Worm (Caenorhabditis elegans) whole organism, L3 larva: ENCODE measurements around the gene otpl-2.

Experiments used
- R02D3.7 ChIP-seq: fragments of 150-350 bp; optimal IDR thresholded peaks from 2 replicates; lab custom pipeline; 2014; ENCODE audit warnings: missing biosample characterization, missing genetic modification characterization
- ZK546.5 ChIP-seq: sonication (generic microtip); optimal IDR thresholded peaks from 2 replicates; lab custom pipeline; 2017; ENCODE audit warnings: missing biosample characterization, missing genetic modification characterization
- ama-1 ChIP-seq: fragments of 150-350 bp; optimal IDR thresholded peaks from 2 replicates; lab custom pipeline; 2018
- ceh-16 ChIP-seq: sonication (generic microtip); optimal IDR thresholded peaks from 2 replicates; lab custom pipeline; 2017; ENCODE audit warnings: missing biosample characterization, missing genetic modification characterization
- ceh-28 ChIP-seq: fragments of 150-350 bp; optimal IDR thresholded peaks from 2 replicates; lab custom pipeline; 2014; ENCODE audit warnings: missing biosample characterization, missing genetic modification reagents, missing genetic modification characterization
- ceh-82 ChIP-seq: fragments of 150-350 bp; optimal IDR thresholded peaks from 2 replicates; lab custom pipeline; 2014; ENCODE audit warnings: missing biosample characterization, missing genetic modification characterization
- ceh-9 ChIP-seq: sonication (generic microtip); optimal IDR thresholded peaks from 2 replicates; lab custom pipeline; 2018; ENCODE audit warnings: missing biosample characterization, missing genetic modification characterization
- daf-12 ChIP-seq: fragments of 150-350 bp; optimal IDR thresholded peaks from 2 replicates; lab custom pipeline; 2014; ENCODE audit warnings: missing biosample characterization, missing genetic modification reagents, missing genetic modification characterization
- egl-27 ChIP-seq: sonication (generic microtip); optimal IDR thresholded peaks from 4 replicates; lab custom pipeline; 2017; ENCODE audit warnings: missing biosample characterization, missing genetic modification reagents, missing genetic modification characterization
- egl-5 ChIP-seq: fragments of 150-350 bp; optimal IDR thresholded peaks from 2 replicates; lab custom pipeline; 2017; ENCODE audit warnings: missing biosample characterization, missing genetic modification reagents, missing genetic modification characterization, inconsistent platforms
- elt-2 ChIP-seq: sonication (generic microtip); optimal IDR thresholded peaks from 2 replicates; lab custom pipeline; 2016; ENCODE audit warnings: missing genetic modification reagents, mild to moderate bottlenecking, missing genetic modification characterization, missing compliant biosample characterization
- elt-3 ChIP-seq, 3 experiments: fragments of 150-350 bp in 1 of 3; sonication (generic microtip) in 2 of 3; optimal IDR thresholded peaks; 2 replicates in 2 of 3; 4 replicates in 1 of 3; lab custom pipeline; 2014 to 2017; ENCODE audit warnings: missing biosample characterization in 3 of 3, missing genetic modification characterization in 3 of 3
- eor-1 ChIP-seq, 2 experiments: fragments of 150-350 bp; optimal IDR thresholded peaks; 2 replicates each; lab custom pipeline; 2014 to 2018; ENCODE audit warnings: missing biosample characterization in 2 of 2, missing genetic modification characterization in 2 of 2
- fkh-10 ChIP-seq: sonication (generic microtip); optimal IDR thresholded peaks from 2 replicates; lab custom pipeline; 2017; ENCODE audit warnings: missing biosample characterization, missing genetic modification reagents, missing genetic modification characterization
- fkh-2 ChIP-seq: fragments of 150-350 bp; optimal IDR thresholded peaks from 2 replicates; lab custom pipeline; 2014; ENCODE audit warnings: missing biosample characterization, missing genetic modification reagents, missing genetic modification characterization
- fos-1 ChIP-seq: fragments of 150-350 bp; optimal IDR thresholded peaks from 2 replicates; lab custom pipeline; 2014; ENCODE audit warnings: missing biosample characterization, missing genetic modification characterization
- hmg-11 ChIP-seq: sonication (generic microtip); optimal IDR thresholded peaks from 2 replicates; lab custom pipeline; 2016; ENCODE audit warnings: missing genetic modification characterization, missing compliant biosample characterization
- jun-1 ChIP-seq: fragments of 150-350 bp; optimal IDR thresholded peaks from 2 replicates; lab custom pipeline; 2014; ENCODE audit warnings: missing biosample characterization, missing genetic modification reagents, missing genetic modification characterization
- mdl-1 ChIP-seq: fragments of 150-350 bp; optimal IDR thresholded peaks from 2 replicates; lab custom pipeline; 2014; ENCODE audit warnings: missing biosample characterization, missing genetic modification characterization
- mml-1 ChIP-seq: fragments of 150-350 bp; sonication (generic microtip); optimal IDR thresholded peaks from 3 replicates; lab custom pipeline; 2014; ENCODE audit warnings: missing biosample characterization, missing genetic modification characterization
- nfya-1 ChIP-seq: sonication (generic microtip); optimal IDR thresholded peaks from 2 replicates; lab custom pipeline; 2017; ENCODE audit warnings: missing genetic modification characterization, mild to moderate bottlenecking, missing compliant biosample characterization, antibody characterized with exemption, moderate library complexity; ENCODE audit not compliant: insufficient read depth
- nhr-11 ChIP-seq: fragments of 150-350 bp; optimal IDR thresholded peaks from 2 replicates; lab custom pipeline; 2014; ENCODE audit warnings: missing biosample characterization, missing genetic modification characterization
- nhr-12 ChIP-seq: fragments of 150-350 bp; optimal IDR thresholded peaks from 2 replicates; lab custom pipeline; 2014; ENCODE audit warnings: missing biosample characterization, missing genetic modification characterization
- nhr-23 ChIP-seq: fragments of 150-350 bp; optimal IDR thresholded peaks from 2 replicates; lab custom pipeline; 2014; ENCODE audit warnings: missing biosample characterization, missing genetic modification reagents, missing genetic modification characterization
- nhr-237 ChIP-seq: fragments of 150-350 bp; optimal IDR thresholded peaks from 2 replicates; lab custom pipeline; 2014; ENCODE audit warnings: missing biosample characterization, missing genetic modification characterization
- nhr-25 ChIP-seq: sonication (generic microtip); optimal IDR thresholded peaks from 2 replicates; lab custom pipeline; 2017; ENCODE audit warnings: missing biosample characterization, missing genetic modification characterization
- nhr-28 ChIP-seq: fragments of 150-350 bp; optimal IDR thresholded peaks from 2 replicates; lab custom pipeline; 2014; ENCODE audit warnings: missing biosample characterization, missing genetic modification characterization
- nhr-43 ChIP-seq: sonication (generic microtip); optimal IDR thresholded peaks from 2 replicates; lab custom pipeline; 2016; ENCODE audit warnings: mild to moderate bottlenecking, missing genetic modification characterization, missing compliant biosample characterization; ENCODE audit not compliant: poor library complexity, severe bottlenecking
- nhr-76 ChIP-seq: fragments of 150-350 bp; sonication (generic microtip); optimal IDR thresholded peaks from 5 replicates; lab custom pipeline; 2014; ENCODE audit warnings: missing biosample characterization, missing genetic modification characterization
- nhr-77 ChIP-seq: fragments of 150-350 bp; optimal IDR thresholded peaks from 2 replicates; lab custom pipeline; 2014; ENCODE audit warnings: missing biosample characterization, missing genetic modification characterization
- pha-4 ChIP-seq: fragments of 150-350 bp; optimal IDR thresholded peaks from 2 replicates; lab custom pipeline; 2014; ENCODE audit warnings: missing biosample characterization, missing genetic modification reagents, missing genetic modification characterization
- pqm-1 ChIP-seq: fragments of 150-350 bp; optimal IDR thresholded peaks from 2 replicates; lab custom pipeline; 2017; ENCODE audit warnings: missing biosample characterization, missing genetic modification characterization, inconsistent platforms
- sea-2 ChIP-seq: fragments of 150-350 bp; sonication (generic microtip); optimal IDR thresholded peaks from 4 replicates; lab custom pipeline; 2014; ENCODE audit warnings: missing biosample characterization, missing genetic modification reagents, missing genetic modification characterization
- snpc-4 ChIP-seq: fragments of 150-350 bp; optimal IDR thresholded peaks from 2 replicates; lab custom pipeline; 2014; ENCODE audit warnings: missing biosample characterization, missing genetic modification characterization
- tbx-2 ChIP-seq: sonication (generic microtip); optimal IDR thresholded peaks from 2 replicates; lab custom pipeline; 2016; ENCODE audit warnings: mild to moderate bottlenecking, missing genetic modification characterization, missing compliant biosample characterization
- unc-62 ChIP-seq: fragments of 150-350 bp; sonication (generic microtip); optimal IDR thresholded peaks from 4 replicates; lab custom pipeline; 2014; ENCODE audit warnings: missing biosample characterization, missing genetic modification reagents, missing genetic modification characterization
- zag-1 ChIP-seq: fragments of 150-350 bp; optimal IDR thresholded peaks from 2 replicates; lab custom pipeline; 2014; ENCODE audit warnings: missing biosample characterization, missing genetic modification characterization
- ztf-11 ChIP-seq: fragments of 150-350 bp; optimal IDR thresholded peaks from 2 replicates; lab custom pipeline; 2014; ENCODE audit warnings: missing biosample characterization, missing genetic modification characterization
- ztf-4 ChIP-seq: fragments of 150-350 bp; optimal IDR thresholded peaks from 2 replicates; lab custom pipeline; 2014; ENCODE audit warnings: missing biosample characterization, missing genetic modification characterization

The otpl-2 gene

DNA sequence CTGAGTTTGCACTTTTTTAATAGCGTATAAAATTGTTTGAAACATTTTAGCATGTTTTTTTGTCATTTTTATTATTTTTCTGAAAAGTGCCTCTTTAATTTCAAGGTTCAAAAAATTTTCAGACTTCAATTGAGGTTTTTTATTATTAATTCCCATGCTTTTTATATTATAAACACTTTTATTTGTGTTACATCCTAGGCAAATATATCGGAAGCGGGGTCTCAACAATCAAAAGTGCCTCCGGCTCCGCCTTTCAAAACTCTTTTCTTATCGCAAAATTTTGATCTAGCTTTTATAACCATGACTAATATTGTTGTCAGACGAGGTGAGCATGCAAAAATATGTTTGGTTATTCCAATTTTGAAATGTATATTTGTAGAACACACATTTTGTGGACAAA, at the start of gene otpl-2:
Gene otpl-2 (plus strand): TSS at position 301 of the 400 bp plus-strand sequence.
- TF ChIP-seq mml-1 (tag; lab: Kevin White, UChicago), result no peak
- no peak for TF ChIP-seq fkh-10
- no peak for TF ChIP-seq elt-3 (tag; optimal IDR thresholded peaks at IDR 0.05; lab: Kevin White, UChicago)
- no peak for TF ChIP-seq snpc-4 (tag; lab: Kevin White, UChicago)
- TF ChIP-seq nhr-43 (tag; lab: Kevin White, UChicago), result no peak
- TF ChIP-seq ceh-82 (tag; lab: Kevin White, UChicago), result no peak
- no peak for TF ChIP-seq nfya-1 (tag; lab: Kevin White, UChicago)
- no peak for TF ChIP-seq ztf-4 (tag; lab: Kevin White, UChicago)
- no peak for TF ChIP-seq egl-27
- no peak for TF ChIP-seq nhr-76
- no peak for TF ChIP-seq R02D3.7
- no peak for TF ChIP-seq pha-4 (tag; lab: Kevin White, UChicago)
- TF ChIP-seq pqm-1 (tag; lab: Kevin White, UChicago), result no peak

DNA sequence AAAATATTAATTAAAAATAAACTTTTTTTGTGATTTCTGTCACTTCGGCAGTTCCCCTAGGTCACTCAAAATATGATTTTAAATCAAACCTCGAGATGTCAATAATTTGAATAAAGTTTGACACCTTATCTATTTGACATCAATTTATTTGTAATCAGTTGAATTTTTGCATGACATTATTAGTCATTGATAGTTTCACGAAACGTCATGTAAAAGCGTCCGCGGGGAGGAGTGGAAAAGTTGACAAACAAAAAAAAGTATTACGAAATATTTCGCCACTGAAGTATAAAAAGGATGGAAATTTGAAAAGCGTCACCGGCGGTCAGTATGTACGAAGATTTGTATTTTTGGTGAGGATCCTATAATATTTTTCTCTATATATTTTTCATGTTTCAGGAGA, 48.8 kb upstream of the otpl-2 start, which contains the start of gene K09D9.1:
Gene K09D9.1 (plus strand): TSS at position 271 of the 400 bp plus-strand sequence.
- TF ChIP-seq fkh-2 (tag; lab: Kevin White, UChicago) (no peak), fos-1 (tag; lab: Kevin White, UChicago) (no peak), nhr-12 (tag; lab: Kevin White, UChicago) (no peak), ceh-82 (tag; lab: Kevin White, UChicago) (no peak), fkh-10 (no peak), unc-62 (GFP tag; lab: Kevin White, UChicago) (no peak), pha-4 (tag; lab: Kevin White, UChicago) (no peak), nhr-43 (tag; lab: Kevin White, UChicago) (no peak), hmg-11 (tag; lab: Kevin White, UChicago) (no peak), elt-3 (tag; optimal IDR thresholded peaks at IDR 0.05; lab: Kevin White, UChicago) (no peak), jun-1 (peak; percentile 64), ceh-28 (tag; lab: Kevin White, UChicago) (no peak), elt-2 (tag; lab: Kevin White, UChicago) (peak; percentile 92), pqm-1 (tag; lab: Kevin White, UChicago) (peak; percentile 81), daf-12 (tag; lab: Kevin White, UChicago) (no peak), R02D3.7 (no peak), zag-1 (no peak), nhr-25 (tag; lab: Kevin White, UChicago) (no peak), ama-1 (lab: Kevin White, UChicago) (no peak), ztf-11 (tag; lab: Kevin White, UChicago) (no peak), nhr-11 (tag; lab: Kevin White, UChicago) (no peak), nhr-77 (tag; lab: Kevin White, UChicago) (no peak), nhr-237 (tag; lab: Kevin White, UChicago) (no peak), nhr-23 (no peak)
- TF ChIP-seq, all 47 proteins: peak for 3

DNA sequence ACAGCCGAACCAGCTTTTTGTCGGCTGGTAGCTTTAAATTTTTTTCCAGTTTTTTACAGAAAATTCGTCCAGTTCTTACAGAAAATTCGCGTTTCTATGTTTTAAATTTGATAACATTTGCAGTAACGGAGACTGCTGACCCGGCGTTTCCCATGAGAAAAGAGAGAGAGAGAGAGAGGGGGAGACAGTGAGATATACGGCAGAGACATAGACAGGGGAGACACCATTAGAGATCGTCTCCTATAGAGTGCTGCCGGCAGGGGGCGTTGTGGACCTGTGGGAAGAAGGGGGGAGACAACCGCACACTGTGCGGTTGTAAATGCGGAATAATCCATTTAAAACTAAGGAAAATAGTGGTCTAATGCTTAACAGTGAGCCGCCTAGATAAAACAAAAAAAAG, 43.9 kb upstream of the otpl-2 start:
- TF ChIP-seq egl-5 (tag; lab: Kevin White, UChicago) (no peak), tbx-2 (no peak), ceh-16 (tag; lab: Kevin White, UChicago) (no peak), ceh-28 (tag; lab: Kevin White, UChicago) (no peak), ztf-11 (tag; lab: Kevin White, UChicago) (no peak), hmg-11 (tag; lab: Kevin White, UChicago) (no peak), elt-2 (tag; lab: Kevin White, UChicago) (peak; percentile 30), sea-2 (GFP tag; lab: Kevin White, UChicago) (no peak), nfya-1 (tag; lab: Kevin White, UChicago) (peak; percentile 87), egl-27 (no peak), snpc-4 (tag; lab: Kevin White, UChicago) (no peak), eor-1 (tag; optimal IDR thresholded peaks at IDR 0.05; lab: Kevin White, UChicago) (no peak), nhr-43 (tag; lab: Kevin White, UChicago) (no peak), nhr-28 (no peak), ceh-9 (no peak), mdl-1 (tag; lab: Kevin White, UChicago) (no peak), ZK546.5 (tag; lab: Kevin White, UChicago) (no peak), nhr-23 (no peak)
- TF ChIP-seq, all 47 proteins: peak for 2
